Worm (Caenorhabditis elegans): Measurements from ENCODE around the gene egg-1.

Gene egg-1

ce11 chrIII:5730980-5731636, 3.1 kb downstream of the egg-1 start, which contains the start of the genes B0244.9 and B0244.7:
B0244.9 (minus strand) TSS chrIII:5731030.
B0244.7 (plus strand) TSS chrIII:5731501.
- no peak for TF ChIP-seq egl-44 (GFP tag; IDR thresholded peaks at IDR 0.05)
- TF ChIP-seq hsf-1 (GFP tag; IDR thresholded peaks at IDR 0.05): no peak
- TF ChIP-seq nhr-80 (tag; optimal IDR thresholded peaks at IDR 0.05): peak; percentile 16
- TF ChIP-seq B0336.3 (GFP tag; IDR thresholded peaks at IDR 0.05): no peak
- TF ChIP-seq madf-6 (GFP tag; IDR thresholded peaks at IDR 0.05): no peak

- no peak for TF ChIP-seq B0035.1 (tag; optimal IDR thresholded peaks at IDR 0.05)
- peak; percentile 0 for TF ChIP-seq nhr-80 (tag; optimal IDR thresholded peaks at IDR 0.05)
These were observed 4.9 kb downstream of the egg-1 start, which contains the start of gene B0244.17 for ce11 chrIII:5732925-5733324. B0244.17 (plus strand) TSS chrIII:5733225.

ce11 chrIII:5734328-5734727, 6.3 kb downstream of the egg-1 start:
- TF ChIP-seq xnd-1 (tag; optimal IDR thresholded peaks at IDR 0.05): no peak
- TF ChIP-seq snpc-4 (GFP tag; optimal IDR thresholded peaks at IDR 0.05): no peak
- peak in 2 of 4 experiments; percentile 45 to 66 for TF ChIP-seq snpc-4 (tag; optimal IDR thresholded peaks at IDR 0.05)

ce11 chrIII:5734905-5735304, 6.9 kb downstream of the egg-1 start, which contains the start of gene B0244.10:
B0244.10 (plus strand) TSS chrIII:5735158.
- TF ChIP-seq nhr-80 (tag; optimal IDR thresholded peaks at IDR 0.05): peak; percentile 49
- TF ChIP-seq akir-1 (GFP tag; optimal IDR thresholded peaks at IDR 0.05): no peak
- TF ChIP-seq Y53F4B.3 (GFP tag; IDR thresholded peaks at IDR 0.05): no peak
- TF ChIP-seq efl-1 (GFP tag; optimal IDR thresholded peaks at IDR 0.05): no peak

- TF ChIP-seq egl-44 (GFP tag; IDR thresholded peaks at IDR 0.05) (no peak), tbx-9 (tag; optimal IDR thresholded peaks at IDR 0.05; ENCODE audit: borderline replicate concordance) (no peak), ceh-27 (GFP tag; optimal IDR thresholded peaks at IDR 0.05) (no peak), cebp-2 (GFP tag; IDR thresholded peaks at IDR 0.05) (no peak), madf-3 (GFP tag; IDR thresholded peaks at IDR 0.05) (no peak), lin-35 (GFP tag; optimal IDR thresholded peaks at IDR 0.05) (no peak), xnd-1 (tag; optimal IDR thresholded peaks at IDR 0.05) (no peak), mcd-1 (GFP tag; IDR thresholded peaks at IDR 0.05) (no peak)
These were observed 9.7 kb downstream of the egg-1 start, which contains the start of gene B0244.6 for ce11 chrIII:5737708-5738107. B0244.6 (plus strand) TSS chrIII:5738008.

ce11 chrIII:5740666-5741065, 12.7 kb downstream of the egg-1 start, which contains the start of gene B0244.16:
B0244.16 (plus strand) TSS chrIII:5740966.
- TF ChIP-seq cebp-1 (GFP tag; IDR thresholded peaks at IDR 0.05) (no peak), cebp-1 (tag; optimal IDR thresholded peaks at IDR 0.05) (no peak), ccch-3 (GFP tag; optimal IDR thresholded peaks at IDR 0.05) (no peak), lin-54 (GFP tag; optimal IDR thresholded peaks at IDR 0.05) (no peak), aptf-2 (GFP tag; conservative IDR thresholded peaks at IDR 0.05) (no peak), atf-7 (tag; optimal IDR thresholded peaks at IDR 0.05) (no peak), hmg-1.2 (GFP tag; IDR thresholded peaks at IDR 0.05) (no peak), ztf-22 (GFP tag; optimal IDR thresholded peaks at IDR 0.05) (no peak), F33H1.4 (GFP tag; IDR thresholded peaks at IDR 0.05) (no peak), ztf-25 (GFP tag; IDR thresholded peaks at IDR 0.05) (no peak), F57C9.4 (tag; optimal IDR thresholded peaks at IDR 0.05) (no peak), F10E7.11 (tag; optimal IDR thresholded peaks at IDR 0.05) (no peak), nhr-80 (tag; optimal IDR thresholded peaks at IDR 0.05) (no peak), mel-28 (tag; optimal IDR thresholded peaks at IDR 0.05; ENCODE audit: borderline replicate concordance) (no peak), nhr-120 (GFP tag; IDR thresholded peaks at IDR 0.05) (no peak), F22D6.2 (tag; optimal IDR thresholded peaks at IDR 0.05) (no peak), unc-62 (GFP tag; optimal IDR thresholded peaks at IDR 0.05) (no peak)
